Fruit fly (Drosophila melanogaster) whole organism, adult: Measurements from ENCODE around the gene Vps53.

Experiments used
- CG11617 ChIP-seq: fragments of 200-800 bp; sonication (Bioruptor generic); optimal IDR thresholded peaks from 2 replicates; lab custom pipeline; 2017; ENCODE audit warnings: mild to moderate bottlenecking, missing biosample characterization, missing genetic modification reagents, missing genetic modification characterization
- CG12768 ChIP-seq: fragments of 200-800 bp; sonication (Bioruptor generic); optimal IDR thresholded peaks from 2 replicates; lab custom pipeline; 2017; ENCODE audit warnings: missing biosample characterization, missing genetic modification characterization, mild to moderate bottlenecking, moderate library complexity, missing genetic modification reagents
- CG14711 ChIP-seq: fragments of 200-800 bp; sonication (Bioruptor generic); optimal IDR thresholded peaks from 2 replicates; lab custom pipeline; 2018; ENCODE audit warnings: missing biosample characterization, mild to moderate bottlenecking, missing genetic modification characterization, moderate library complexity
- CG1620 ChIP-seq: fragments of 200-800 bp; sonication (Bioruptor generic); optimal IDR thresholded peaks from 2 replicates; lab custom pipeline; 2016; ENCODE audit warnings: missing biosample characterization, missing genetic modification characterization
- CG33017 ChIP-seq: fragments of 200-800 bp; sonication (Bioruptor generic); optimal IDR thresholded peaks from 2 replicates; lab custom pipeline; 2018; ENCODE audit warnings: missing biosample characterization, mild to moderate bottlenecking, missing genetic modification characterization, moderate library complexity
- CG7101 ChIP-seq: fragments of 200-800 bp; sonication (Bioruptor generic); optimal IDR thresholded peaks from 2 replicates; lab custom pipeline; 2018; ENCODE audit warnings: missing biosample characterization, mild to moderate bottlenecking, missing genetic modification characterization, moderate library complexity
- Clk ChIP-seq: fragments of 200-800 bp; sonication (Bioruptor generic); optimal IDR thresholded peaks from 2 replicates; lab custom pipeline; 2017; ENCODE audit warnings: missing biosample characterization, missing genetic modification characterization
- Hr96 ChIP-seq: fragments of 200-800 bp; sonication (Bioruptor generic); optimal IDR thresholded peaks from 2 replicates; lab custom pipeline; 2016; ENCODE audit warnings: missing biosample characterization, missing genetic modification characterization
- Mnt ChIP-seq: fragments of 200-800 bp; sonication (Bioruptor generic); optimal IDR thresholded peaks from 2 replicates; lab custom pipeline; 2016; ENCODE audit warnings: missing biosample characterization, mild to moderate bottlenecking, missing genetic modification characterization
- bab1 ChIP-seq: fragments of 200-800 bp; sonication (Bioruptor generic); optimal IDR thresholded peaks from 3 replicates; lab custom pipeline; 2019; ENCODE audit warnings: missing biosample characterization, mild to moderate bottlenecking, missing genetic modification characterization, moderate library complexity
- cic ChIP-seq: fragments of 200-800 bp; sonication (Bioruptor generic); optimal IDR thresholded peaks from 2 replicates; lab custom pipeline; 2017; ENCODE audit warnings: missing biosample characterization, mild to moderate bottlenecking, missing genetic modification characterization, moderate library complexity
- cnc ChIP-seq, 2 experiments: fragments of >200 bp; optimal IDR thresholded peaks; 2 replicates each; lab custom pipeline; 2017
- pad ChIP-seq: fragments of 200-800 bp; sonication (Bioruptor generic); optimal IDR thresholded peaks from 3 replicates; lab custom pipeline; 2017; ENCODE audit warnings: missing biosample characterization, missing genetic modification characterization, mild to moderate bottlenecking, moderate library complexity, missing genetic modification reagents

dm6 chr2L:4410855-4411254, 25.0 kb upstream of the Vps53 start, which contains the start of gene CG43055:
- no peak for TF ChIP-seq cic (GFP tag; lab: Kevin White, UChicago)
- TF ChIP-seq CG12768 (GFP tag; lab: Kevin White, UChicago): no peak
- TF ChIP-seq Clk (GFP tag; lab: Kevin White, UChicago): no peak
- no peak for TF ChIP-seq Hr96 (GFP tag; lab: Kevin White, UChicago)
- TF ChIP-seq pad (GFP tag; lab: Kevin White, UChicago): no peak
- TF ChIP-seq CG33017: no peak
- TF ChIP-seq CG7101 (tag; lab: Kevin White, UChicago): no peak
- no peak for TF ChIP-seq bab1 (GFP tag; lab: Kevin White, UChicago)
- TF ChIP-seq CG1620 (GFP tag; lab: Kevin White, UChicago): no peak
- TF ChIP-seq CG14711: no peak
- TF ChIP-seq Mnt (GFP tag; lab: Kevin White, UChicago): no peak
- TF ChIP-seq CG11617 (GFP tag; lab: Kevin White, UChicago): no peak
- TF ChIP-seq cnc (optimal IDR thresholded peaks at IDR 0.05; lab: Kevin White, UChicago): no peak
